Worm (Caenorhabditis elegans) whole organism, L1 larva: Measurements from ENCODE around the gene spe-29.

Experiments
- C04F5.9 ChIP-seq: sonication (generic microtip); optimal IDR thresholded peaks from 2 replicates; lab custom pipeline; 2016; ENCODE audit warnings: missing genetic modification characterization, missing compliant biosample characterization
- C16A3.4 ChIP-seq: fragments of 150-350 bp; optimal IDR thresholded peaks from 2 replicates; lab custom pipeline; 2014; ENCODE audit warnings: missing biosample characterization, missing genetic modification characterization
- F16B12.6 ChIP-seq: fragments of 150-350 bp; optimal IDR thresholded peaks from 2 replicates; lab custom pipeline; 2014; ENCODE audit warnings: missing biosample characterization, missing genetic modification characterization
- Y116A8C.19 ChIP-seq: sonication (generic microtip); optimal IDR thresholded peaks from 2 replicates; lab custom pipeline; 2016; ENCODE audit warnings: missing compliant biosample characterization, missing genetic modification characterization, borderline replicate concordance
- aly-2 ChIP-seq: fragments of 150-350 bp; optimal IDR thresholded peaks from 2 replicates; lab custom pipeline; 2014; ENCODE audit warnings: missing biosample characterization, missing genetic modification characterization
- ama-1 ChIP-seq: fragments of 150-350 bp; optimal IDR thresholded peaks from 2 replicates; lab custom pipeline; 2014
- ceh-8 ChIP-seq: fragments of 200-800 bp; sonication (Bioruptor generic); optimal IDR thresholded peaks from 2 replicates; lab custom pipeline; 2018; ENCODE audit warnings: mild to moderate bottlenecking, missing genetic modification characterization, moderate library complexity, missing compliant biosample characterization
- ceh-82 ChIP-seq, 3 experiments: fragments of 150-350 bp in 1 of 3; sonication (generic microtip) in 2 of 3; optimal IDR thresholded peaks; 2 replicates each; lab custom pipeline; 2014 to 2017; ENCODE audit warnings: missing biosample characterization in 3 of 3, missing genetic modification characterization in 3 of 3
- ceh-88 ChIP-seq: fragments of 200-800 bp; sonication (Bioruptor generic); IDR thresholded peaks from 2 replicates; pipeline ENCODE4 v1.3.6; 2022; ENCODE audit warnings: missing genetic modification characterization, missing compliant biosample characterization
- ceh-90 ChIP-seq: sonication (generic microtip); optimal IDR thresholded peaks from 2 replicates; lab custom pipeline; 2016; ENCODE audit warnings: missing genetic modification characterization, missing compliant biosample characterization
- dpl-1 ChIP-seq, 3 experiments: fragments of 150-350 bp in 2 of 3; sonication (generic microtip) in 1 of 3; optimal IDR thresholded peaks; 2 replicates each; lab custom pipeline; 2014 to 2017; ENCODE audit warnings: missing biosample characterization in 3 of 3, missing genetic modification characterization in 3 of 3, missing genetic modification reagents in 3 of 3
- dsc-1 ChIP-seq: sonication (generic microtip); optimal IDR thresholded peaks from 2 replicates; lab custom pipeline; 2016; ENCODE audit warnings: mild to moderate bottlenecking, missing genetic modification characterization, missing compliant biosample characterization
- efl-1 ChIP-seq, 4 experiments: fragments of 150-350 bp; optimal IDR thresholded peaks in 3 of 4; peaks in 1 of 4; 1 replicate in 1 of 4; 2 replicates in 3 of 4; lab custom pipeline; 2014; ENCODE audit warnings: missing biosample characterization in 2 of 4, missing genetic modification characterization in 2 of 4, missing genetic modification reagents in 2 of 4
- egl-13 ChIP-seq: sonication (generic microtip); optimal IDR thresholded peaks from 2 replicates; lab custom pipeline; 2016; ENCODE audit warnings: missing genotype, missing genetic modification reagents, missing genetic modification characterization, missing compliant biosample characterization
- fkh-8 ChIP-seq: sonication (generic microtip); optimal IDR thresholded peaks from 2 replicates; lab custom pipeline; 2016; ENCODE audit warnings: mild to moderate bottlenecking, missing genetic modification characterization, missing compliant biosample characterization
- grh-1 ChIP-seq: fragments of 200-800 bp; sonication (Bioruptor generic); IDR thresholded peaks from 2 replicates; pipeline ENCODE4 v1.3.6; 2022; ENCODE audit warnings: missing genetic modification reagents, missing genetic modification characterization, missing compliant biosample characterization
- hpl-2 ChIP-seq: fragments of 150-350 bp; optimal IDR thresholded peaks from 2 replicates; lab custom pipeline; 2014; ENCODE audit warnings: missing biosample characterization, missing genetic modification reagents, missing genetic modification characterization
- irx-1 ChIP-seq: sonication (generic microtip); optimal IDR thresholded peaks from 2 replicates; lab custom pipeline; 2016; ENCODE audit warnings: missing genetic modification characterization, missing compliant biosample characterization
- isw-1 ChIP-seq: fragments of 200-800 bp; sonication (Bioruptor generic); IDR thresholded peaks from 2 replicates; pipeline ENCODE4 v1.3.6; 2022; ENCODE audit warnings: missing genetic modification characterization, missing compliant biosample characterization
- jun-1 ChIP-seq: fragments of 150-350 bp; optimal IDR thresholded peaks from 2 replicates; lab custom pipeline; 2014; ENCODE audit warnings: missing biosample characterization, missing genetic modification reagents, missing genetic modification characterization
- lin-13 ChIP-seq: fragments of 150-350 bp; optimal IDR thresholded peaks from 2 replicates; lab custom pipeline; 2014; ENCODE audit warnings: missing biosample characterization, missing genetic modification reagents, missing genetic modification characterization
- lin-14 ChIP-seq: fragments of 200-800 bp; sonication (Bioruptor generic); optimal IDR thresholded peaks from 2 replicates; lab custom pipeline; 2018; ENCODE audit warnings: mild to moderate bottlenecking, missing genetic modification characterization, moderate library complexity, missing compliant biosample characterization
- lin-15B ChIP-seq: fragments of 150-350 bp; sonication (generic microtip); optimal IDR thresholded peaks from 3 replicates; lab custom pipeline; 2014; ENCODE audit warnings: missing biosample characterization, missing genetic modification characterization
- lin-35 ChIP-seq, 2 experiments: fragments of 150-350 bp; optimal IDR thresholded peaks; 2 replicates each; lab custom pipeline; 2014; ENCODE audit warnings: missing biosample characterization in 2 of 2, missing genetic modification characterization in 2 of 2, missing genetic modification reagents in 2 of 2
- lir-3 ChIP-seq: sonication (generic microtip); optimal IDR thresholded peaks from 2 replicates; lab custom pipeline; 2016; ENCODE audit warnings: mild to moderate bottlenecking, missing genetic modification characterization, moderate library complexity, missing compliant biosample characterization; ENCODE audit not compliant: poor library complexity
- mdl-1 ChIP-seq, 2 experiments: fragments of 150-350 bp; optimal IDR thresholded peaks; 2 replicates each; lab custom pipeline; 2014 to 2017; ENCODE audit warnings: missing biosample characterization in 2 of 2, missing genetic modification characterization in 2 of 2, inconsistent platforms in 1 of 2
- mef-2 ChIP-seq: fragments of 150-350 bp; optimal IDR thresholded peaks from 2 replicates; lab custom pipeline; 2014; ENCODE audit warnings: missing biosample characterization, missing genetic modification characterization
- mep-1 ChIP-seq: fragments of 150-350 bp; optimal IDR thresholded peaks from 2 replicates; lab custom pipeline; 2014; ENCODE audit warnings: missing biosample characterization, missing genetic modification characterization
- nhr-12 ChIP-seq: sonication (generic microtip); optimal IDR thresholded peaks from 2 replicates; lab custom pipeline; 2017; ENCODE audit warnings: missing biosample characterization, missing genetic modification characterization
- nhr-19 ChIP-seq: fragments of 200-800 bp; sonication (Bioruptor generic); conservative IDR thresholded peaks from 2 replicates; pipeline ENCODE4 v1.3.6; 2022; ENCODE audit warnings: missing genetic modification characterization, missing compliant biosample characterization
- nhr-20 ChIP-seq: sonication (generic microtip); optimal IDR thresholded peaks from 2 replicates; lab custom pipeline; 2016; ENCODE audit warnings: mild to moderate bottlenecking, missing genetic modification characterization, missing compliant biosample characterization
- nhr-47 ChIP-seq: sonication (generic microtip); optimal IDR thresholded peaks from 2 replicates; lab custom pipeline; 2016; ENCODE audit warnings: mild to moderate bottlenecking, missing genetic modification characterization, moderate library complexity, missing compliant biosample characterization
- nhr-71 ChIP-seq: sonication (generic microtip); optimal IDR thresholded peaks from 2 replicates; lab custom pipeline; 2016; ENCODE audit warnings: mild to moderate bottlenecking, missing genetic modification characterization, moderate library complexity, missing compliant biosample characterization
- nhr-76 ChIP-seq: sonication (generic microtip); optimal IDR thresholded peaks from 2 replicates; lab custom pipeline; 2017; ENCODE audit warnings: missing biosample characterization, missing genetic modification characterization
- nhr-77 ChIP-seq: fragments of 150-350 bp; optimal IDR thresholded peaks from 2 replicates; lab custom pipeline; 2014; ENCODE audit warnings: missing biosample characterization, missing genetic modification characterization
- nhr-85 ChIP-seq: sonication (generic microtip); peaks from one replicate; lab custom pipeline; 2016; ENCODE audit warnings: missing genetic modification characterization, inconsistent platforms, missing compliant biosample characterization
- pqm-1 ChIP-seq: sonication (generic microtip); optimal IDR thresholded peaks from 3 replicates; lab custom pipeline; 2017; ENCODE audit warnings: missing biosample characterization, missing genetic modification characterization
- rnt-1 ChIP-seq: sonication (generic microtip); optimal IDR thresholded peaks from 2 replicates; lab custom pipeline; 2016; ENCODE audit warnings: mild to moderate bottlenecking, missing genetic modification characterization, moderate library complexity, missing compliant biosample characterization
- skn-1 ChIP-seq: fragments of 150-350 bp; optimal IDR thresholded peaks from 2 replicates; lab custom pipeline; 2014; ENCODE audit warnings: missing biosample characterization, missing genetic modification characterization
- snu-23 ChIP-seq: sonication (generic microtip); optimal IDR thresholded peaks from 2 replicates; lab custom pipeline; 2016; ENCODE audit warnings: missing genetic modification characterization, missing compliant biosample characterization
- sox-4 ChIP-seq: sonication (generic microtip); optimal IDR thresholded peaks from 2 replicates; lab custom pipeline; 2016; ENCODE audit warnings: missing genetic modification characterization, missing compliant biosample characterization
- sptf-1 ChIP-seq: fragments of 150-350 bp; optimal IDR thresholded peaks from 2 replicates; lab custom pipeline; 2014; ENCODE audit warnings: missing biosample characterization, missing genetic modification characterization
- tbx-2 ChIP-seq: sonication (generic microtip); optimal IDR thresholded peaks from 2 replicates; lab custom pipeline; 2016; ENCODE audit warnings: missing genetic modification characterization, missing compliant biosample characterization
- tlp-1 ChIP-seq: fragments of 150-350 bp; optimal IDR thresholded peaks from 2 replicates; lab custom pipeline; 2014; ENCODE audit warnings: missing biosample characterization, missing genetic modification characterization
- unc-130 ChIP-seq: fragments of 150-350 bp; optimal IDR thresholded peaks from 2 replicates; lab custom pipeline; 2017; ENCODE audit warnings: missing biosample characterization, missing genetic modification characterization, inconsistent platforms
- unc-98 ChIP-seq: fragments of 200-800 bp; sonication (Bioruptor generic); IDR thresholded peaks from 2 replicates; pipeline ENCODE4 v1.3.6; 2022; ENCODE audit warnings: missing genetic modification characterization, missing compliant biosample characterization
- ztf-11 ChIP-seq, 2 experiments: sonication (generic microtip); optimal IDR thresholded peaks; 2 replicates each; lab custom pipeline; 2016 to 2017; ENCODE audit warnings: missing genetic modification characterization in 2 of 2, missing biosample characterization in 1 of 2, missing compliant biosample characterization in 1 of 2

Gene spe-29

DNA sequence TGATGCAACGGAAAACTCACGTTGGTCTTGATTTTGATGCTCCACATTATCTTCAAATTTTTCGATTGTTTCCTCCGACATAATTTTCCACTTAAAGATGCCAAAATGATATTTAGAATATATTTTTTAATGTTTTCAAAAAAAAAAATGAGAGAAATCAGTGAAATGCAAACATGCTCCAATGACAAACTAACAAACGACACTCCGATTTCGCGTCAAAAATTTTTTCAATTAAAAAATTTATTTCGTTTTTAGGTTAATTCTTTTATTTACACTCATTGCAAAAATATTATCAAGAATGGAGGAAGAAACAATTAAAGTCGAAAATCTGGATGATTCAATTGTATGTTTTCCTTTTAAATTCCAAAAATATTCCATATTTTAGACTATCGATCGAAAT, 1.6 kb upstream of the spe-29 start, which contains the start of the genes trmt-10A and F25H8.2 (continued):
- TF ChIP-seq lin-35 (GFP tag; optimal IDR thresholded peaks at IDR 0.05; lab: Kevin White, UChicago) (peak; percentile 62 to 79), aly-2 (tag; lab: Kevin White, UChicago) (no peak)

DNA sequence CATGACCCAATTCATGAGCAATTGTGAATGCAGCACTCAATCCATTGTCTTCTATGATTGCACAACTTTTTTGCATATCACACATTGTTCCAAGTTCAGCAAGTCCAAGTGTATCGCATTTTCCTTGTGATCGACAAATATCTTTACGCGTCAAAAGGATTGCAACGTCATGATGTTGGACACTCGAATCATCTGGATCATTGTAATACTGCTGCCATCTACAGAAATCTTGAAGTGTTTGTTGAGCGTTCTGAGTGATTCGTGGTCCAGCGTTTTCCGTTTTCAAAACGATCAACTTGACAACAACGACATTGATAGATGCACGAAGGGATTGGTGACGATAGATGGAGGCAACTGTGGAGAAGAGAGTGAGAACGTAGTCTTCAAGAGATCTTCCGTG, 9.5 kb downstream of the spe-29 start:
- TF ChIP-seq ama-1 (lab: Kevin White, UChicago) (no peak), nhr-12 (tag; lab: Kevin White, UChicago) (no peak), lir-3 (tag; lab: Kevin White, UChicago) (no peak), C04F5.9 (tag; lab: Kevin White, UChicago) (no peak), jun-1 (tag; lab: Kevin White, UChicago) (no peak), C16A3.4 (no peak), nhr-19 (GFP tag; lab: Robert Waterston, UW) (no peak), nhr-85 (no peak)

DNA sequence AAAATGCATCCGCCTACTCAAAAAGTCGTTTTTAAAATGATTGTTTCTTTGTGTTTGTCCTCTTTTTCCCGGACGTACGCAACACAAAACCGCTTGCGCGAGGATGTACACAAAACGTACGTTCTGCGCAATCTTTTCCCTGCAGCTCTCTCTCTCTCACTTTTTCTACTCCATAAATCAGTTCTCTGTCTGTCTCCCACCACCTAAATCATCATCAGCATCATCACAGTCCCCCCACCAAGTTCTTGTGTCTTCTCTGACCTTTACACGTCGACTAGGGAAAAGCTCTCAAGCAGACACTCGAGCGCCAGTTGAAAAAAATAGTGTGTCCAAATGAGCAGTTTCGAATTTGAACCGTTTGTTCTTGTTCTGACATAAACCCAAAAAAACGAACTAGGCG, 10.6 kb downstream of the spe-29 start:
- TF ChIP-seq efl-1 (optimal IDR thresholded peaks at IDR 0.05; lab: Kevin White, UChicago) (no peak), efl-1 (GFP tag; optimal IDR thresholded peaks at IDR 0.05 in 1 of 2; lab: Kevin White, UChicago) (peak in 1 of 2 experiments; percentile 79), mdl-1 (tag; optimal IDR thresholded peaks at IDR 0.05; lab: Kevin White, UChicago) (no peak), hpl-2 (GFP tag; lab: Kevin White, UChicago) (no peak), sptf-1 (tag; lab: Kevin White, UChicago) (no peak), lin-15B (no peak), pqm-1 (no peak), nhr-71 (no peak), ztf-11 (tag; optimal IDR thresholded peaks at IDR 0.05; lab: Kevin White, UChicago) (no peak), nhr-77 (tag; lab: Kevin White, UChicago) (peak; percentile 45), C16A3.4 (no peak), isw-1 (GFP tag; lab: Robert Waterston, UW) (no peak), tbx-2 (tag; lab: Kevin White, UChicago) (peak; percentile 22), fkh-8 (tag; lab: Kevin White, UChicago) (no peak), ceh-90 (tag; lab: Kevin White, UChicago) (no peak)
- TF ChIP-seq, all 84 proteins: peak for 3

DNA sequence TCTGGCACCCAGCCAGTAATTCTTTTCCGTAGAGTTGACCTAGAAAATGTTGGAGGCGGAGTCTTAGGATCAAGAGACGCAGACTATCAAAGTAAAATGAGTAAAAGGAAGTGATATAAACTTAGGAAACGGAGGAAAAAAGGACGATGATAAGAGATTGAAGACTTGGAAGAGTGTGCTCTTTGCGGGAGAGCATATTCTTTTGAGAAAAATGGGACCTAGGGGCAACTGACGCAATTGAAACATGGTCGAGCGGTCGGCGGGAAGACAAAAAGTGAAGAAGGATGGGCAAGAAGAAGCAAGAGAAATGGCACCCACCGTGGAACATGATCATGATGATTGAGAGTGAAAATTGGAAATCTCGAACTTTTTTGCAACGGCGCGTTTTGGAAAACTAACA, 14.4 kb downstream of the spe-29 start:
- TF ChIP-seq Y116A8C.19 (tag; lab: Kevin White, UChicago) (no peak), lin-35 (GFP tag; optimal IDR thresholded peaks at IDR 0.05; lab: Kevin White, UChicago) (peak in 1 of 2 experiments; percentile 51), ceh-82 (tag; optimal IDR thresholded peaks at IDR 0.05; lab: Kevin White, UChicago) (no peak), nhr-76 (tag; lab: Kevin White, UChicago) (no peak), grh-1 (GFP tag; lab: Robert Waterston, UW) (no peak), unc-130 (tag; lab: Kevin White, UChicago) (no peak), unc-98 (no peak), skn-1 (tag; lab: Kevin White, UChicago) (no peak), F16B12.6 (no peak), C04F5.9 (tag; lab: Kevin White, UChicago) (no peak), lin-14 (GFP tag; lab: Kevin White, UChicago) (peak; percentile 73), tbx-2 (tag; lab: Kevin White, UChicago) (peak; percentile 20), snu-23 (GFP tag; lab: Kevin White, UChicago) (peak; percentile 39), nhr-77 (tag; lab: Kevin White, UChicago) (peak; percentile 35), egl-13 (no peak), nhr-47 (tag; lab: Kevin White, UChicago) (no peak), lin-13 (no peak), mef-2 (no peak), tlp-1 (tag; lab: Kevin White, UChicago) (no peak), sox-4 (no peak), dpl-1 (GFP tag; optimal IDR thresholded peaks at IDR 0.05; lab: Kevin White, UChicago) (peak; percentile 8 to 39 (median 12)), nhr-71 (peak; percentile 66), nhr-20 (tag; lab: Kevin White, UChicago) (peak; percentile 24), mep-1 (tag; lab: Kevin White, UChicago) (peak; percentile 8), irx-1 (no peak), dsc-1 (no peak), nhr-19 (GFP tag; lab: Robert Waterston, UW) (peak; percentile 59), rnt-1 (tag; lab: Kevin White, UChicago) (peak; percentile 60), ceh-8 (no peak), efl-1 (optimal IDR thresholded peaks at IDR 0.05; lab: Kevin White, UChicago) (peak; percentile 4 to 56), efl-1 (GFP tag; optimal IDR thresholded peaks at IDR 0.05 in 1 of 2; lab: Kevin White, UChicago) (peak in 1 of 2 experiments; percentile 52), ceh-88 (GFP tag; lab: Robert Waterston, UW) (no peak)
